Worm (Caenorhabditis elegans): ENCODE data around the gene C14C6.2.

The C14C6.2 gene

ce11 chrV:608844-609243, 45.9 kb downstream of the C14C6.2 start, which contains the start of gene srw-109:
Gene srw-109 (minus strand): TSS chrV:608944.
- TF ChIP-seq mab-5 (tag; optimal IDR thresholded peaks at IDR 0.05) (no peak), hlh-1 (tag; optimal IDR thresholded peaks at IDR 0.05) (no peak), ces-1 (GFP tag; optimal IDR thresholded peaks at IDR 0.05) (no peak), ceh-39 (tag; optimal IDR thresholded peaks at IDR 0.05) (no peak), pha-4 (tag; optimal IDR thresholded peaks at IDR 0.05) (no peak), blmp-1 (tag; optimal IDR thresholded peaks at IDR 0.05) (no peak), sptf-1 (tag; optimal IDR thresholded peaks at IDR 0.05) (no peak), drap-1 (GFP tag; optimal IDR thresholded peaks at IDR 0.05) (no peak), lsy-2 (tag; optimal IDR thresholded peaks at IDR 0.05) (no peak), unc-120 (tag; optimal IDR thresholded peaks at IDR 0.05; ENCODE audit: poor library complexity, severe bottlenecking) (no peak), nhr-28 (tag; optimal IDR thresholded peaks at IDR 0.05) (no peak), ceh-43 (GFP tag; optimal IDR thresholded peaks at IDR 0.05) (no peak), M03D4.4 (tag; optimal IDR thresholded peaks at IDR 0.05) (no peak)

- TF ChIP-seq unc-120 (tag; optimal IDR thresholded peaks at IDR 0.05; ENCODE audit: poor library complexity, severe bottlenecking): no peak
- no peak for TF ChIP-seq M03D4.4 (tag; optimal IDR thresholded peaks at IDR 0.05)
- TF ChIP-seq ceh-39 (tag; optimal IDR thresholded peaks at IDR 0.05): no peak
- TF ChIP-seq elt-3 (tag; optimal IDR thresholded peaks at IDR 0.05): no peak
Observed at ce11 chrV:609671-610070, 46.7 kb downstream of the C14C6.2 start, which contains the start of gene srlf-36. Gene srlf-36 (minus strand): TSS chrV:609771.

ce11 chrV:610217-610616, 47.3 kb downstream of the C14C6.2 start, which contains the start of gene nhr-90:
Gene nhr-90 (plus strand): TSS chrV:610512.
- no peak for TF ChIP-seq ceh-83 (GFP tag; optimal IDR thresholded peaks at IDR 0.05)
- no peak for TF ChIP-seq sptf-1 (tag; optimal IDR thresholded peaks at IDR 0.05)

All from whole organism, mixed stage, embryonic.